Worm (Caenorhabditis elegans): ENCODE data around the gene nhr-101.

ce11 chrV:11546795-11547194 is 23.5 kb upstream of the nhr-101 start, which contains the start of gene F38B7.11:
- TF ChIP-seq him-1 (tag; optimal IDR thresholded peaks at IDR 0.05): no peak
- TF ChIP-seq snpc-4 (GFP tag; optimal IDR thresholded peaks at IDR 0.05): no peak
- no peak for TF ChIP-seq snpc-4 (tag; optimal IDR thresholded peaks at IDR 0.05)
- no peak for TF ChIP-seq egrh-3 (GFP tag; IDR thresholded peaks at IDR 0.05)
- TF ChIP-seq dpl-1 (GFP tag; optimal IDR thresholded peaks at IDR 0.05): no peak
- no peak for TF ChIP-seq T07F8.4 (tag; optimal IDR thresholded peaks at IDR 0.05)
- no peak for TF ChIP-seq nhr-120 (GFP tag; IDR thresholded peaks at IDR 0.05)
- TF ChIP-seq tlf-1 (GFP tag; optimal IDR thresholded peaks at IDR 0.05): no peak
- no peak for TF ChIP-seq F37B4.10 (GFP tag; IDR thresholded peaks at IDR 0.05)
- no peak for TF ChIP-seq ztf-28 (GFP tag; IDR thresholded peaks at IDR 0.05)
- no peak for TF ChIP-seq ets-4 (GFP tag; optimal IDR thresholded peaks at IDR 0.05)
- no peak for TF ChIP-seq F22D6.2 (tag; optimal IDR thresholded peaks at IDR 0.05)
- TF ChIP-seq gei-17 (GFP tag; optimal IDR thresholded peaks at IDR 0.05): no peak
- TF ChIP-seq pha-4 (tag; optimal IDR thresholded peaks at IDR 0.05): no peak
- no peak for TF ChIP-seq ama-1 (optimal IDR thresholded peaks at IDR 0.05)
- no peak for TF ChIP-seq ama-1 (GFP tag; optimal IDR thresholded peaks at IDR 0.05)

Measured in whole organism, young adult.